Fruit fly (Drosophila melanogaster): Measurements from ENCODE around the gene RpS5a.

Gene RpS5a

DNA sequence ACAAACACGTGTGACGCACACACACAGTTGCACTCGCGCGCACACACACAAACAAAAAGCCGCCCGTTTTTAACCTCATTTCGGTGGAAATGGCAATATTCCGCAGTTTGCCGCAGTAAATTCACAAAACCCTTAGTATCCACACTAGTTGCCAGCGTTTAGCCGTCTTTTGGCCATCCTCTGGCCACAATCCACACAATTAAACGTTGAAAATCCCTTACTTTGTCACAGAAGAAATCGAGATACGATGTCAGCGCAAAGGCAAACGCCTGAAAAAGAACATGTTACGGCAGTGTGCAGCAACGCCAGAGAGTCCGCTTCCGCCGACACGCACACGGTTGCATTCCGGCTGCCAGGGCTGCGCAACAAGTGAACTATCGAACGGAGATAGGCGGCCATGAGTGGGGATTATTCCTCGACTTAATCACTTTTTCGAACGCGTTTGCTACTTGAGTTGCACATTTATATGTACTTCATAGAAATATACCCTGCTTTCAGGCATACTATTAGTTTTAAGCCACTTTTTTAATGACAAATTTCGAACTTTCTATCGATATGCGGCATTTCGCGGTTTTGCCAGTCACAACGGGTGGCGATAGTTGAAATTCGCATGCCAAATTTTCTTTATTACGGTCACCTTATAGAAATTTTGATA, at the start of gene RpS5a:
RpS5a (minus strand) TSS at position 282 of the 655 bp plus-strand sequence.
- TF ChIP-seq Hr78 (GFP tag; optimal IDR thresholded peaks at IDR 0.05) (peak; percentile 40), lola (GFP tag; optimal IDR thresholded peaks at IDR 0.05) (no peak), rgr (GFP tag; optimal IDR thresholded peaks at IDR 0.05) (peak; percentile 80), Jra (GFP tag; optimal IDR thresholded peaks at IDR 0.05) (peak; percentile 16), usp (GFP tag; optimal IDR thresholded peaks at IDR 0.05) (no peak), psq (GFP tag; optimal IDR thresholded peaks at IDR 0.05) (peak; percentile 53), OdsH (GFP tag; optimal IDR thresholded peaks at IDR 0.05) (peak; percentile 51), Hnf4 (GFP tag; optimal IDR thresholded peaks at IDR 0.05) (peak; percentile 70), jim (GFP tag; optimal IDR thresholded peaks at IDR 0.05) (no peak), Hr83 (GFP tag; optimal IDR thresholded peaks at IDR 0.05; ENCODE audit: poor library complexity, severe bottlenecking) (peak; percentile 58), ey (GFP tag; optimal IDR thresholded peaks at IDR 0.05) (peak; percentile 65), CG32264 (GFP tag; optimal IDR thresholded peaks at IDR 0.05) (peak; percentile 16), sage (GFP tag; optimal IDR thresholded peaks at IDR 0.05) (no peak), foxo (GFP tag; optimal IDR thresholded peaks at IDR 0.05) (peak in 1 of 2 experiments; percentile 76), CG9705 (GFP tag; optimal IDR thresholded peaks at IDR 0.05) (peak; percentile 91), Dif (GFP tag; optimal IDR thresholded peaks at IDR 0.05; ENCODE audit: partially characterized antibody) (no peak), GATAd (GFP tag; optimal IDR thresholded peaks at IDR 0.05) (peak; percentile 48), pan (optimal IDR thresholded peaks at IDR 0.05) (no peak), fru (GFP tag; optimal IDR thresholded peaks at IDR 0.05) (peak; percentile 72), Sp1 (GFP tag; optimal IDR thresholded peaks at IDR 0.05) (peak; percentile 83), Mio (GFP tag; optimal IDR thresholded peaks at IDR 0.05) (no peak), Rel (GFP tag; optimal IDR thresholded peaks at IDR 0.05) (no peak), Rel (tag; optimal IDR thresholded peaks at IDR 0.05) (peak; percentile 68), Abd-B (GFP tag; optimal IDR thresholded peaks at IDR 0.05) (no peak), brk (GFP tag; optimal IDR thresholded peaks at IDR 0.05) (no peak), h (GFP tag; optimal IDR thresholded peaks at IDR 0.05) (peak; percentile 78), sv (GFP tag; optimal IDR thresholded peaks at IDR 0.05) (peak; percentile 76), woc (GFP tag; optimal IDR thresholded peaks at IDR 0.05) (peak; percentile 66), dsf (GFP tag; optimal IDR thresholded peaks at IDR 0.05; ENCODE audit: borderline replicate concordance) (peak; percentile 26), Dfd (GFP tag; optimal IDR thresholded peaks at IDR 0.05) (no peak), N (GFP tag; optimal IDR thresholded peaks at IDR 0.05) (peak; percentile 60), dl (GFP tag; optimal IDR thresholded peaks at IDR 0.05; ENCODE audit: insufficient read depth in 1 of 2, partially characterized antibody in 2 of 2) (no peak), HLH106 (tag; optimal IDR thresholded peaks at IDR 0.05) (peak; percentile 80), tai (GFP tag; optimal IDR thresholded peaks at IDR 0.05) (no peak), Myc (optimal IDR thresholded peaks at IDR 0.05) (no peak), dmrt93B (GFP tag; optimal IDR thresholded peaks at IDR 0.05) (peak; percentile 95), br (GFP tag; optimal IDR thresholded peaks at IDR 0.05) (peak; percentile 70), Vsx2 (GFP tag; optimal IDR thresholded peaks at IDR 0.05; ENCODE audit: partially characterized antibody) (no peak)

DNA sequence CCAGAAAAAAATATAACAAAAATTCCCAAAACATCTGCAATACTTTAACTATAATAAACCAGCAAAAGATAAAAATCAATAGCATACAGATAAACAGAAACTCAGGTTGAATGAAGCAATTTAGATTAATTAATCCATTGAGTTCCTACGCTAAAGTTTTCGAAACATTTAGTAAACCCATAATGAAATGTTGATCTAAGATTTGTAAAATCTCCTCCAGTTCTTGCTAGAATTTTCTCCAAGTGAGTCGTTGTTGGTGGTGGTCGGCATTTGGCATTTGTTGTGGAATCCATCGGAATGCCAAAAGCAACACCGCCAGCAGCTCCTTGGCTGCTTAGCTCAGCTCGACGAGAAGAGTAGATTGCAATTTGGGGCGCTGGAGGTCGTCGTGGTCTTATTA, 40.1 kb upstream of the RpS5a start:
- TF ChIP-seq dmrt93B (GFP tag; optimal IDR thresholded peaks at IDR 0.05) = no peak
- TF ChIP-seq HLH106 (tag; optimal IDR thresholded peaks at IDR 0.05) = peak; percentile 25

DNA sequence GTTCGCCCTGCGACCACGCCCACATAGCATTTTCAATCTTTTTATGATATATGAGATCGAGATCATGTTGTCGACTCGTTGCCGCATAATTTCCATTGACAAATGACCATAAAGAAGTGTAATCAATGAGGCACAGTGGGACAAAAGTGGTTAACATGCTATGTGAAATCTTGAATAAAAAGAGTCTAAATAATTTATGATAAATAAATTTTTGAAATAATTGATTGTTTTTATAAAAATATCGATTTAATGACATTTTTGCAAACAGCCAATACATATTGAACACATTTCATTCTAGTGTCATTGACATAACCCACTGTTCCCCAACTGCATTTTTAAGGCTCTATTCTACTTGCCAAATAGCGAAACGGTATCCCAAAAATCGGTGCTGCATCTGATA, 39.4 kb upstream of the RpS5a start:
- TF ChIP-seq Rel (GFP tag; optimal IDR thresholded peaks at IDR 0.05) = no peak
- TF ChIP-seq Rel (tag; optimal IDR thresholded peaks at IDR 0.05) = no peak
- no peak for TF ChIP-seq jim (GFP tag; optimal IDR thresholded peaks at IDR 0.05)
- TF ChIP-seq Hr83 (GFP tag; optimal IDR thresholded peaks at IDR 0.05; ENCODE audit: poor library complexity, severe bottlenecking) = no peak
- peak; percentile 32 for TF ChIP-seq rgr (GFP tag; optimal IDR thresholded peaks at IDR 0.05)
- TF ChIP-seq psq (GFP tag; optimal IDR thresholded peaks at IDR 0.05) = peak; percentile 36
- peak; percentile 16 for TF ChIP-seq h (GFP tag; optimal IDR thresholded peaks at IDR 0.05)
- TF ChIP-seq OdsH (GFP tag; optimal IDR thresholded peaks at IDR 0.05) = peak; percentile 20
